Worm (Caenorhabditis elegans): ENCODE data around the gene E02H9.1.

DNA sequence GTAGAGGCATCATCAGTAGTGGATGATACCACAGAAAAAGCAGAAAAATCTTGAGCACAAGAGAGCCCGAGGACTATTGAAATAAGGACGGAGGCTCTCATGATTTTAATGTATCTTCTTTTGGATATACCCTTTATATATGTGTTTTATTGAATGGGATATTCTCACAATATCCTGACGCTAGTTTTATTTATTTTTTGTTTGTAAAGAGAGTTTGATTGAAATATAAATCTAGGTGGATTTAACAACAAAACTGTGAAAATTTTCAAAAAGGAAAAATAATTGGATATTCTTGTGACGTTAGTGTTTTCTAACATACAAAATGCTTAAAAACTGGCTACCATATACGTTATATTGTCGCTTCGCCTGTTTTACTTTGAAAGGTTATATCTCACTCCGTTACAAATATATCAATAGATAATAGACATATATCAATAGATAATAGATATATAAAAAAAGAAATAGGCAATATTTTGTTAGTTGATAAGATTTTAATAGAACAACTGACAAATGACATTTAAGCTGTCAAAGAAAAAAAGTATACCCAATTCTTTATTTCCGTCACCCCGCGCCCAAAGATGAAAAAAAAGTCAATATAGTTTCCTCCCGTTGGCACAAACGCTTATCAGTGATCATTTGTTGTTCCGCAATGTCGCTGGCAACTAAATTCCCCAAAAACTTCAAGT is 22.6 kb upstream of the E02H9.1 start, which contains the start of the genes E02H9.7 and klo-2:
- TF ChIP-seq lsy-2 (tag; optimal IDR thresholded peaks at IDR 0.05) (no peak), nhr-12 (tag; optimal IDR thresholded peaks at IDR 0.05) (no peak), ham-2 (GFP tag; optimal IDR thresholded peaks at IDR 0.05) (no peak), sptf-1 (tag; optimal IDR thresholded peaks at IDR 0.05) (no peak), flh-1 (GFP tag; optimal IDR thresholded peaks at IDR 0.05) (no peak), pha-4 (tag; optimal IDR thresholded peaks at IDR 0.05) (no peak), ztf-11 (tag; optimal IDR thresholded peaks at IDR 0.05) (no peak), unc-62 (GFP tag; optimal IDR thresholded peaks at IDR 0.05) (no peak), mep-1 (tag; optimal IDR thresholded peaks at IDR 0.05) (no peak), elt-1 (tag; optimal IDR thresholded peaks at IDR 0.05; ENCODE audit: borderline replicate concordance, insufficient read depth) (no peak), bed-3 (GFP tag; optimal IDR thresholded peaks at IDR 0.05) (no peak), nhr-237 (tag; optimal IDR thresholded peaks at IDR 0.05) (no peak), nhr-2 (tag; optimal IDR thresholded peaks at IDR 0.05) (no peak), mls-2 (tag; optimal IDR thresholded peaks at IDR 0.05) (no peak)

Measured in whole organism, mixed stage, embryonic.